Fruit fly (Drosophila melanogaster) whole organism, embryonic: ENCODE results near the gene pigs.

ENCODE experiments used
- ATbp ChIP-seq: fragments of 200-800 bp; sonication (Bioruptor generic); optimal IDR thresholded peaks from 2 replicates; lab custom pipeline; 2017; ENCODE audit warnings: missing biosample characterization, mild to moderate bottlenecking, missing genetic modification characterization, missing genetic modification reagents
- CG10979 ChIP-seq: fragments of 200-800 bp; sonication (Bioruptor generic); optimal IDR thresholded peaks from 2 replicates; lab custom pipeline; 2018; ENCODE audit warnings: missing biosample characterization, mild to moderate bottlenecking, missing genetic modification characterization, moderate library complexity
- CG11247 ChIP-seq: fragments of 200-800 bp; sonication (Bioruptor generic); IDR thresholded peaks from 2 replicates; pipeline ENCODE4 v1.3.6; 2022; ENCODE audit warnings: missing biosample characterization, missing genetic modification characterization
- CG11504 ChIP-seq: fragments of 200-800 bp; sonication (Bioruptor generic); optimal IDR thresholded peaks from 3 replicates; lab custom pipeline; 2019; ENCODE audit warnings: missing biosample characterization, mild to moderate bottlenecking, missing genetic modification characterization, moderate library complexity
- CG12299 ChIP-seq: fragments of 200-800 bp; sonication (Bioruptor generic); optimal IDR thresholded peaks from 2 replicates; lab custom pipeline; 2018; ENCODE audit warnings: missing biosample characterization, mild to moderate bottlenecking, missing genetic modification characterization
- CG12391 ChIP-seq: fragments of 200-800 bp; sonication (Bioruptor generic); optimal IDR thresholded peaks from 3 replicates; lab custom pipeline; 2018; ENCODE audit warnings: missing biosample characterization, mild to moderate bottlenecking, missing genetic modification characterization, moderate library complexity
- CG13775 ChIP-seq: fragments of 200-800 bp; sonication (Bioruptor generic); optimal IDR thresholded peaks from 3 replicates; lab custom pipeline; 2017; ENCODE audit warnings: missing biosample characterization, mild to moderate bottlenecking, missing genetic modification characterization
- CG14860 ChIP-seq: fragments of 200-800 bp; sonication (Bioruptor generic); IDR thresholded peaks from 3 replicates; pipeline ENCODE4 v1.3.6; 2022; ENCODE audit warnings: missing biosample characterization, missing genetic modification characterization; ENCODE audit not compliant: partially characterized antibody
- CG1529 ChIP-seq: fragments of 200-800 bp; sonication (Bioruptor generic); optimal IDR thresholded peaks from 3 replicates; lab custom pipeline; 2018; ENCODE audit warnings: missing biosample characterization, missing genetic modification characterization
- CG1603 ChIP-seq: fragments of 200-800 bp; sonication (Bioruptor generic); optimal IDR thresholded peaks from 2 replicates; lab custom pipeline; 2019; ENCODE audit warnings: missing biosample characterization, mild to moderate bottlenecking, missing genetic modification characterization, moderate library complexity
- CG17359 ChIP-seq: fragments of 200-800 bp; sonication (Bioruptor generic); optimal IDR thresholded peaks from 3 replicates; lab custom pipeline; 2018; ENCODE audit warnings: missing biosample characterization, mild to moderate bottlenecking, missing genetic modification characterization, moderate library complexity
- CG17385 ChIP-seq: fragments of 200-800 bp; sonication (Bioruptor generic); optimal IDR thresholded peaks from 3 replicates; lab custom pipeline; 2018; ENCODE audit warnings: missing biosample characterization, mild to moderate bottlenecking, missing genetic modification characterization
- CG17612 ChIP-seq: fragments of 200-800 bp; sonication (Bioruptor generic); IDR thresholded peaks from 2 replicates; pipeline ENCODE4 v1.3.6; 2022; ENCODE audit warnings: missing biosample characterization, missing genetic modification characterization
- CG17802 ChIP-seq: fragments of 200-800 bp; sonication (Bioruptor generic); optimal IDR thresholded peaks from 2 replicates; lab custom pipeline; 2018; ENCODE audit warnings: missing biosample characterization, mild to moderate bottlenecking, missing genetic modification characterization, moderate library complexity
- CG17829 ChIP-seq: fragments of 200-800 bp; optimal IDR thresholded peaks from 2 replicates; lab custom pipeline; 2019; ENCODE audit warnings: missing biosample characterization, mild to moderate bottlenecking, missing genetic modification characterization, moderate library complexity
- CG2116 ChIP-seq: fragments of 200-800 bp; sonication (Bioruptor generic); optimal IDR thresholded peaks from 3 replicates; lab custom pipeline; 2018; ENCODE audit warnings: missing biosample characterization, mild to moderate bottlenecking, missing genetic modification characterization
- CG2129 ChIP-seq: fragments of 200-800 bp; sonication (Bioruptor generic); IDR thresholded peaks from 2 replicates; pipeline ENCODE4 v1.3.6; 2022; ENCODE audit warnings: missing biosample characterization, missing genetic modification characterization; ENCODE audit not compliant: partially characterized antibody
- CG3163 ChIP-seq: fragments of 200-800 bp; sonication (Bioruptor generic); optimal IDR thresholded peaks from 3 replicates; lab custom pipeline; 2016; ENCODE audit warnings: missing biosample characterization, missing genetic modification characterization
- CG4424 ChIP-seq: fragments of 200-800 bp; sonication (Bioruptor generic); optimal IDR thresholded peaks from 3 replicates; lab custom pipeline; 2016; ENCODE audit warnings: missing biosample characterization, missing genetic modification characterization
- CG6689 ChIP-seq: fragments of 200-800 bp; sonication (Bioruptor generic); IDR thresholded peaks from 2 replicates; pipeline ENCODE4 v1.3.6; 2022; ENCODE audit warnings: missing biosample characterization, missing genetic modification characterization
- CG7372 ChIP-seq: fragments of 200-800 bp; sonication (Bioruptor generic); IDR thresholded peaks from 2 replicates; pipeline ENCODE4 v1.3.6; 2022; ENCODE audit warnings: missing biosample characterization, missing genetic modification characterization
- CG8478 ChIP-seq: fragments of >200 bp; optimal IDR thresholded peaks from 2 replicates; lab custom pipeline; 2018
- Chrac-16 ChIP-seq: fragments of 200-800 bp; sonication (Bioruptor generic); optimal IDR thresholded peaks from 3 replicates; lab custom pipeline; 2016; ENCODE audit warnings: missing biosample characterization, missing genetic modification characterization
- Hr39 ChIP-seq: fragments of >200 bp; optimal IDR thresholded peaks from 2 replicates; lab custom pipeline; 2017
- Hsf ChIP-seq: fragments of 200-800 bp; sonication (Bioruptor generic); optimal IDR thresholded peaks from 3 replicates; lab custom pipeline; 2016; ENCODE audit warnings: missing biosample characterization, missing genetic modification characterization
- Mrtf ChIP-seq: fragments of 200-800 bp; sonication (Bioruptor generic); IDR thresholded peaks from 3 replicates; pipeline ENCODE4 v1.3.6; 2022; ENCODE audit warnings: missing biosample characterization, missing genetic modification characterization
- Optix ChIP-seq: fragments of 200-800 bp; sonication (Bioruptor generic); IDR thresholded peaks from 3 replicates; pipeline ENCODE4 v1.3.6; 2022; ENCODE audit warnings: missing biosample characterization, missing genetic modification characterization
- Ptx1 ChIP-seq: fragments of 200-800 bp; sonication (Bioruptor generic); IDR thresholded peaks from 2 replicates; pipeline ENCODE4 v1.3.6; 2022; ENCODE audit warnings: missing biosample characterization, missing genetic modification characterization
- Scr ChIP-seq: fragments of 200-800 bp; sonication (Bioruptor generic); IDR thresholded peaks from 2 replicates; pipeline ENCODE4 v1.3.6; 2022; ENCODE audit warnings: missing biosample characterization, missing genetic modification characterization; ENCODE audit not compliant: partially characterized antibody
- Sox102F ChIP-seq: fragments of 200-800 bp; sonication (Bioruptor generic); optimal IDR thresholded peaks from 2 replicates; lab custom pipeline; 2018; ENCODE audit warnings: missing biosample characterization, mild to moderate bottlenecking, missing genetic modification characterization, moderate library complexity
- TFAM ChIP-seq: fragments of 200-800 bp; sonication (Bioruptor generic); optimal IDR thresholded peaks from 2 replicates; lab custom pipeline; 2017; ENCODE audit warnings: missing biosample characterization, missing genetic modification characterization, inconsistent platforms
- chinmo ChIP-seq: fragments of 200-800 bp; sonication (Bioruptor generic); IDR thresholded peaks from 4 replicates; pipeline ENCODE4 v1.3.6; 2022; ENCODE audit warnings: missing biosample characterization, missing genetic modification characterization; ENCODE audit not compliant: partially characterized antibody
- gem ChIP-seq: fragments of 200-800 bp; sonication (Bioruptor generic); optimal IDR thresholded peaks from 2 replicates; lab custom pipeline; 2019; ENCODE audit warnings: missing biosample characterization, mild to moderate bottlenecking, missing genetic modification characterization, moderate library complexity
- gsb-n ChIP-seq: fragments of 200-800 bp; sonication (Bioruptor generic); optimal IDR thresholded peaks from 3 replicates; lab custom pipeline; 2018; ENCODE audit warnings: missing biosample characterization, mild to moderate bottlenecking, missing genetic modification characterization
- ham ChIP-seq: fragments of 200-800 bp; sonication (Bioruptor generic); IDR thresholded peaks from 2 replicates; pipeline ENCODE4 v1.3.6; 2022; ENCODE audit warnings: missing biosample characterization, missing genetic modification characterization
- hb ChIP-seq: fragments of 200-800 bp; sonication (Bioruptor generic); IDR thresholded peaks from 3 replicates; pipeline ENCODE4 v1.3.6; 2022; ENCODE audit warnings: missing biosample characterization, missing genetic modification characterization; ENCODE audit not compliant: partially characterized antibody
- inv ChIP-seq: fragments of 200-800 bp; sonication (Bioruptor generic); IDR thresholded peaks from 2 replicates; pipeline ENCODE4 v1.3.6; 2022; ENCODE audit warnings: missing biosample characterization, missing genetic modification characterization; ENCODE audit not compliant: partially characterized antibody
- jumu ChIP-seq: fragments of 200-800 bp; sonication (Bioruptor generic); optimal IDR thresholded peaks from 3 replicates; lab custom pipeline; 2016; ENCODE audit warnings: missing biosample characterization, missing genetic modification characterization
- klu ChIP-seq: fragments of 200-800 bp; sonication (Bioruptor generic); IDR thresholded peaks from 2 replicates; pipeline ENCODE4 v1.3.6; 2022; ENCODE audit warnings: missing biosample characterization, missing genetic modification characterization
- luna ChIP-seq: fragments of 200-800 bp; sonication (Bioruptor generic); optimal IDR thresholded peaks from 2 replicates; lab custom pipeline; 2016; ENCODE audit warnings: missing biosample characterization, missing genetic modification characterization
- mam ChIP-seq: fragments of 200-800 bp; sonication (Bioruptor generic); optimal IDR thresholded peaks from 3 replicates; lab custom pipeline; 2016; ENCODE audit warnings: missing biosample characterization, missing genetic modification characterization
- mld ChIP-seq: fragments of 200-800 bp; sonication (Bioruptor generic); IDR thresholded peaks from 3 replicates; pipeline ENCODE4 v1.3.6; 2022; ENCODE audit warnings: missing biosample characterization, missing genetic modification characterization; ENCODE audit not compliant: partially characterized antibody
- pb ChIP-seq: fragments of 200-800 bp; sonication (Bioruptor generic); optimal IDR thresholded peaks from 3 replicates; lab custom pipeline; 2016; ENCODE audit warnings: missing biosample characterization, missing genetic modification characterization
- peb ChIP-seq: fragments of 200-800 bp; sonication (Bioruptor generic); IDR thresholded peaks from 2 replicates; pipeline ENCODE4 v1.3.6; 2022; ENCODE audit warnings: missing biosample characterization, missing genetic modification characterization
- scrt ChIP-seq: fragments of 200-800 bp; sonication (Bioruptor generic); optimal IDR thresholded peaks from 2 replicates; lab custom pipeline; 2018; ENCODE audit warnings: missing biosample characterization, mild to moderate bottlenecking, missing genetic modification characterization, moderate library complexity
- seq ChIP-seq: fragments of 200-800 bp; sonication (Bioruptor generic); IDR thresholded peaks from 2 replicates; pipeline ENCODE4 v1.3.6; 2022; ENCODE audit warnings: missing biosample characterization, missing genetic modification characterization
- shn ChIP-seq: fragments of 200-800 bp; sonication (Bioruptor generic); optimal IDR thresholded peaks from 3 replicates; lab custom pipeline; 2016; ENCODE audit warnings: missing biosample characterization, missing genetic modification characterization
- sisA ChIP-seq: fragments of 200-800 bp; sonication (Bioruptor generic); IDR thresholded peaks from 2 replicates; pipeline ENCODE4 v1.3.6; 2022; ENCODE audit warnings: missing biosample characterization, missing genetic modification characterization
- slp2 ChIP-seq: fragments of 200-800 bp; sonication (Bioruptor generic); optimal IDR thresholded peaks from 2 replicates; lab custom pipeline; 2016; ENCODE audit warnings: missing biosample characterization, missing genetic modification characterization
- sqz ChIP-seq: fragments of 200-800 bp; sonication (Bioruptor generic); optimal IDR thresholded peaks from 3 replicates; lab custom pipeline; 2018; ENCODE audit warnings: missing biosample characterization, mild to moderate bottlenecking, missing genetic modification characterization

The pigs gene

DNA sequence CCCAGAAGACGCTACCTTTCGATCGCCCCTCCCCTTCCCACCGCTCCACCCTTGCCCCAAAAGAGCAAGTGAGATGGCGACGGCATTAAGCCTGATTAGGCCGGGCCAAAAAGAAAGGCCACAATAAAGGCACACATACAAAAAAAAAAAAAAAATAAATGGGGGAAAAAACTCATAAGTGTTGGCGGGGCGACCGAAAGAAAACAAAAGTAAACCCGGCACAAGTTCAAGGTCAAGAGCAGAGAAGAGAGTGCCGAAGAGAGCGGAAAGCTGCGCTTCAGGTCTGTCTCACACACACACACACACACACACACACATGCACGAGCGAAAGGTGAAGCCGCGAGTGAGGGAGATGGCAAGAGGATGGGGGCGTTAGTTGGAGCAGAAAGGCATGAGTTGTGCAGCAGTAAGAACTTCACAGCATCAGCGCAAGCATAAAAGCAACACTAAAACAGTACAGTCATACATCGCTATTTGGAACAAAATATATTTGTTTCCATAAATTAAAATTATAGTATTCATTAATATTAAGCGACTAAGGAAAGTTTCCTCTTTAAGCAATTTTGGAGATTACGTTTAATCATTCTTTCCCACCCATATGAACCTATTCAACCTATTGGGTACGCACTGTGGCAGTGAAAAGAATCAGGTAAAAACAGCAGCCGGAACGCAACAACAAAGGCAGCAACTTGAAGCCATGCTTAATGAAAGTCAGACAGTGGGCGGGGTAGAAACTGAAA is 24.3 kb downstream of the pigs start (continued):
- TF ChIP-seq slp2 (GFP tag; lab: Kevin White, UChicago) (no peak), peb (peak; percentile 47; the same call in 1 of the 2 replicates), Ptx1 (peak; percentile 29; the same call in 1 of the 2 replicates), CG17802 (tag; lab: Kevin White, UChicago) (no peak), chinmo (GFP tag; lab: Robert Waterston, UW) (no peak), CG1529 (GFP tag; lab: Kevin White, UChicago) (no peak), seq (no peak), CG3163 (GFP tag; lab: Kevin White, UChicago) (no peak), klu (GFP tag; lab: Robert Waterston, UW) (no peak), CG6689 (GFP tag; lab: Robert Waterston, UW) (peak; percentile 51), jumu (GFP tag; lab: Kevin White, UChicago) (no peak), CG11504 (tag; lab: Kevin White, UChicago) (peak; percentile 30), pb (GFP tag; lab: Kevin White, UChicago) (no peak), CG12391 (tag; lab: Kevin White, UChicago) (peak; percentile 20), gem (tag; lab: Kevin White, UChicago) (peak; percentile 62), CG12299 (tag; lab: Kevin White, UChicago) (no peak), CG17612 (no peak), Chrac-16 (peak; percentile 31), CG17829 (tag; lab: Kevin White, UChicago) (peak; percentile 0), scrt (GFP tag; lab: Kevin White, UChicago) (no peak), Hr39 (no peak), Scr (GFP tag; lab: Robert Waterston, UW) (no peak), CG4424 (GFP tag; lab: Kevin White, UChicago) (peak; percentile 39), CG14860 (GFP tag; lab: Robert Waterston, UW) (no peak), CG17359 (no peak), CG11247 (GFP tag; lab: Robert Waterston, UW) (no peak), CG10979 (tag; lab: Kevin White, UChicago) (peak; percentile 69), ATbp (GFP tag; lab: Kevin White, UChicago) (peak; percentile 6), sisA (GFP tag; lab: Robert Waterston, UW) (0 out of 2 replicates have a peak, but pooled peaks have one; percentile 24), CG1603 (tag; lab: Kevin White, UChicago) (no peak), ham (GFP tag; lab: Robert Waterston, UW) (no peak), CG2129 (GFP tag; lab: Robert Waterston, UW) (no peak), luna (GFP tag; lab: Kevin White, UChicago) (no peak), mam (GFP tag; lab: Kevin White, UChicago) (no peak), Optix (no peak), sqz (peak; percentile 69), CG13775 (GFP tag; lab: Kevin White, UChicago) (no peak), gsb-n (tag; lab: Kevin White, UChicago) (peak; percentile 21), inv (no peak), shn (GFP tag; lab: Kevin White, UChicago) (no peak), TFAM (GFP tag; lab: Kevin White, UChicago) (no peak), Mrtf (GFP tag; lab: Robert Waterston, UW) (no peak), CG2116 (no peak), CG8478 (lab: Kevin White, UChicago) (no peak), CG7372 (no peak), hb (GFP tag; lab: Robert Waterston, UW) (no peak), mld (no peak), CG17385 (peak; percentile 7), Sox102F (GFP tag; lab: Kevin White, UChicago) (peak; percentile 9), Hsf (GFP tag; lab: Kevin White, UChicago) (no peak)
